Worm (Caenorhabditis elegans) whole organism, late embryonic: Measurements from ENCODE around the gene C50A2.7.

ENCODE experiments used
- dve-1 ChIP-seq: sonication (generic microtip); optimal IDR thresholded peaks from 2 replicates; lab custom pipeline; 2017; ENCODE audit warnings: antibody characterized with exemption, mild to moderate bottlenecking, missing genetic modification characterization, missing compliant biosample characterization
- hlh-13 ChIP-seq: fragments of 200-800 bp; sonication (Bioruptor generic); optimal IDR thresholded peaks from 2 replicates; lab custom pipeline; 2018; ENCODE audit warnings: mild to moderate bottlenecking, missing genetic modification characterization, missing compliant biosample characterization
- tbx-7 ChIP-seq: sonication (generic microtip); optimal IDR thresholded peaks from 2 replicates; lab custom pipeline; 2016; ENCODE audit warnings: missing genotype, missing genetic modification characterization, missing compliant biosample characterization
- zip-5 ChIP-seq: sonication (generic microtip); optimal IDR thresholded peaks from 2 replicates; lab custom pipeline; 2016; ENCODE audit warnings: missing genetic modification characterization, missing compliant biosample characterization

- no peak for TF ChIP-seq hlh-13 (GFP tag; lab: Kevin White, UChicago)
- no peak for TF ChIP-seq zip-5
- TF ChIP-seq dve-1: no peak
- TF ChIP-seq tbx-7 (tag; lab: Kevin White, UChicago): no peak
Measured at ce11 chrIV:1213192-1213591, 50.0 kb downstream of the C50A2.7 start.
